Fruit fly (Drosophila melanogaster): ENCODE measurements around the gene mRpL21.

mRpL21 gene

DNA sequence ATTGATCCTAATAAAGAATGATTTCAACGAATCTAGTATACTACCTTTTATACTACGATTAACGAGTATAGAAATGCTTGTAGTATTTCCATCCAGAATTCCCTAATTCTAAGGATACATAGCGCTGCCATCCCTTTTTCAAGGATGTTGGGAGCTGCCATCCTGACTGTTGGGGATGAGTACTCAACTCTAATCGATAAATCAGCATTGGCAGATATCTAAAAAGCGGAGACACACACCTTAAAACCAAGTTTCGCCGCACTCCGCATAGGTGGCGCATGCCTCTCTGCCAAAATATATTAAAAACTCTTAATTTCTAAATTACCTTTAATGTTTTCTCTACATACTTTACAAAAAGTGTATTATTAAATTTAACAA is 39.4 kb upstream of the mRpL21 start, which contains the start of gene fal (continued):
- TF ChIP-seq nerfin-2 (GFP tag; IDR thresholded peaks at IDR 0.05; ENCODE audit: partially characterized antibody) (0 out of 2 replicates have a peak, but pooled peaks have one; percentile 17), CG31388 (GFP tag; optimal IDR thresholded peaks at IDR 0.05) (no peak), klu (GFP tag; IDR thresholded peaks at IDR 0.05) (no peak), sima (GFP tag; optimal IDR thresholded peaks at IDR 0.05) (no peak), CG11696 (GFP tag; IDR thresholded peaks at IDR 0.05) (no peak), CG17186 (GFP tag; optimal IDR thresholded peaks at IDR 0.05) (no peak), Lpt (GFP tag; optimal IDR thresholded peaks at IDR 0.05) (no peak), CG4854 (GFP tag; optimal IDR thresholded peaks at IDR 0.05) (peak; percentile 6), org-1 (GFP tag; optimal IDR thresholded peaks at IDR 0.05) (no peak), CG10267 (tag; optimal IDR thresholded peaks at IDR 0.05) (peak; percentile 28), ac (GFP tag; optimal IDR thresholded peaks at IDR 0.05) (no peak), pzg (GFP tag; optimal IDR thresholded peaks at IDR 0.05) (peak; percentile 72), PHDP (tag; optimal IDR thresholded peaks at IDR 0.05) (no peak), nerfin-1 (tag; optimal IDR thresholded peaks at IDR 0.05) (no peak), CG10321 (GFP tag; IDR thresholded peaks at IDR 0.05) (no peak; the same call in 1 of the 2 replicates), C15 (GFP tag; IDR thresholded peaks at IDR 0.05) (no peak), ssp (GFP tag; IDR thresholded peaks at IDR 0.05) (peak; percentile 34), ase (GFP tag; IDR thresholded peaks at IDR 0.05) (0 out of 3 replicates have a peak, but pooled peaks have one; percentile 7), pros (GFP tag; optimal IDR thresholded peaks at IDR 0.05) (no peak), CG11723 (GFP tag; optimal IDR thresholded peaks at IDR 0.05) (no peak), aop (GFP tag; IDR thresholded peaks at IDR 0.05) (no peak), Rfx (GFP tag; IDR thresholded peaks at IDR 0.05) (peak; percentile 50; the same call in 1 of the 2 replicates), ap (GFP tag; IDR thresholded peaks at IDR 0.05) (no peak), CG33213 (GFP tag; optimal IDR thresholded peaks at IDR 0.05) (peak; percentile 39), Side (GFP tag; optimal IDR thresholded peaks at IDR 0.05) (no peak), Meics (GFP tag; optimal IDR thresholded peaks at IDR 0.05) (peak; percentile 15), CG7745 (tag; optimal IDR thresholded peaks at IDR 0.05) (no peak), disco-r (GFP tag; optimal IDR thresholded peaks at IDR 0.05) (no peak), CG6791 (GFP tag; IDR thresholded peaks at IDR 0.05; ENCODE audit: partially characterized antibody) (peak; percentile 71), CG10209 (GFP tag; optimal IDR thresholded peaks at IDR 0.05) (no peak), CG11093 (GFP tag; IDR thresholded peaks at IDR 0.05) (no peak), Fer2 (tag; optimal IDR thresholded peaks at IDR 0.05) (no peak), CG3281 (GFP tag; optimal IDR thresholded peaks at IDR 0.05) (no peak), chn (GFP tag; optimal IDR thresholded peaks at IDR 0.05) (peak; percentile 38), gfzf (GFP tag; optimal IDR thresholded peaks at IDR 0.05) (peak; percentile 48), Ets97D (GFP tag; optimal IDR thresholded peaks at IDR 0.05) (peak; percentile 85), CG9797 (GFP tag; optimal IDR thresholded peaks at IDR 0.05) (peak; percentile 32), Atf6 (GFP tag; IDR thresholded peaks at IDR 0.05) (no peak), bbx (GFP tag; IDR thresholded peaks at IDR 0.05; ENCODE audit: partially characterized antibody) (no peak), Dek (tag; optimal IDR thresholded peaks at IDR 0.05) (no peak), Bdp1 (GFP tag; optimal IDR thresholded peaks at IDR 0.05) (no peak), Max (GFP tag; optimal IDR thresholded peaks at IDR 0.05) (peak; percentile 11), ab (GFP tag; optimal IDR thresholded peaks at IDR 0.05) (no peak), CG10979 (tag; optimal IDR thresholded peaks at IDR 0.05) (no peak), sens-2 (GFP tag; IDR thresholded peaks at IDR 0.05) (no peak), Hr78 (GFP tag; optimal IDR thresholded peaks at IDR 0.05) (no peak), toy (GFP tag; IDR thresholded peaks at IDR 0.05) (no peak), CG17359 (tag; optimal IDR thresholded peaks at IDR 0.05) (no peak), CG18764 (GFP tag; optimal IDR thresholded peaks at IDR 0.05) (no peak), scrt (GFP tag; optimal IDR thresholded peaks at IDR 0.05) (no peak), NK7.1 (GFP tag; optimal IDR thresholded peaks at IDR 0.05) (no peak)
